Fruit fly (Drosophila melanogaster): ENCODE measurements around the gene boss.

DNA sequence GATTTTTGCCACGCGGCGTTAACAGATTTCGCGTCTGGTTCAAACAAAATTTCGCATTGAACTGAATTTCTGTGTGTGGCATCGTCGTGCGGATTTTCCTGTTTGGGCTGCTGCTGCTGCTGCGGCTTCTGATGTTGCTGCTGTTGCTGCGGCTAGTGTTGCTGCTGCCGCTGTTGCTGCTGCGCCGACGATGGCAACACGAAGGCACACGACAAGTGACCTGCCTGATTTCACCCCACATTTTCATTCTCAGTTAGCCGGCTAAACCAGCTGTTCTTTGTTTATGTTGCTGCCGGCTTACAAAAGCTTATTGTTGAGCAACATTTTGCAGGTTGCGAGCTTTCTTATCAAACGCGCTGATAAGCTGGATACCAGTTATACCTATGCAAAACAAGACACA lies 5.7 kb upstream of the boss start, which contains the start of gene CCAP-R:
- TF ChIP-seq CG8119 (GFP tag; IDR thresholded peaks at IDR 0.05) (no peak), Eip93F (GFP tag; optimal IDR thresholded peaks at IDR 0.05) (no peak), Eip75B (GFP tag; optimal IDR thresholded peaks at IDR 0.05) (no peak), OdsH (GFP tag; optimal IDR thresholded peaks at IDR 0.05) (no peak), Lpt (GFP tag; optimal IDR thresholded peaks at IDR 0.05) (no peak), CG31627 (GFP tag; optimal IDR thresholded peaks at IDR 0.05) (no peak), CG8319 (GFP tag; optimal IDR thresholded peaks at IDR 0.05) (no peak), Ets21C (GFP tag; optimal IDR thresholded peaks at IDR 0.05) (no peak), fd85E (GFP tag; optimal IDR thresholded peaks at IDR 0.05) (no peak), ss (GFP tag; optimal IDR thresholded peaks at IDR 0.05) (no peak)
